Worm (Caenorhabditis elegans): ENCODE data around the gene ula-1.

Gene ula-1

DNA sequence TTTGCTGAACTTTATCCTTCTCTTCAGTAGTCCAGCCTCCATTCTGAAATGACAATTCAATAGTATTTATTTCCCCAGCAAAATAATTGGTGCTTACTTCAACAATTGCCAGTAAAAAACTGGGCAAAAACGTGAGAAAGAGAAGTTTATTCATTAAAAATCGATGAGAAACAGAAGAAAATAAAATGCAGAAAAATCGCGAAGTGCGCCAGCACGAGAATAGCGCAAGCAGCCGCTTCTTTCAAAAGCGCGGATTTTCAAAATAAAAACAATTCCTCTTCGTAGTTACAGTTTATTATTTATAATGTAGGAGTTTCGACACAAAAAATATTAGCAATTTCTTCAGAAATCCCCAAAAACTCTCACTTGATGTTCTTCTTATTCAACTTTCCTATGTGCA lies 42.8 kb upstream of the ula-1 start, which contains the start of gene C27F2.9:
Gene C27F2.9, minus strand, starts transcription at position 159 of the 400 bp plus-strand sequence.
- TF ChIP-seq F44E2.7 (GFP tag; IDR thresholded peaks at IDR 0.05) (no peak), zfp-3 (GFP tag; conservative IDR thresholded peaks at IDR 0.05) (0 out of 2 replicates have a peak, but pooled peaks have one; percentile 57), mep-1 (tag; optimal IDR thresholded peaks at IDR 0.05) (peak; percentile 88), sdz-12 (GFP tag; optimal IDR thresholded peaks at IDR 0.05) (no peak), duxl-1 (tag; optimal IDR thresholded peaks at IDR 0.05; ENCODE audit: poor library complexity) (peak; percentile 82), ZK337.2 (GFP tag; IDR thresholded peaks at IDR 0.05) (no peak), snpc-1.2 (GFP tag; IDR thresholded peaks at IDR 0.05) (no peak), ceh-20 (GFP tag; IDR thresholded peaks at IDR 0.05) (peak; percentile 77), Y75B8A.6 (GFP tag; IDR thresholded peaks at IDR 0.05) (no peak), mdt-29 (GFP tag; IDR thresholded peaks at IDR 0.05) (no peak), dmd-6 (GFP tag; IDR thresholded peaks at IDR 0.05) (peak; percentile 67), daf-12 (tag; optimal IDR thresholded peaks at IDR 0.05) (no peak), skn-1 (tag; optimal IDR thresholded peaks at IDR 0.05) (no peak), fos-1 (tag; optimal IDR thresholded peaks at IDR 0.05) (no peak), unc-130 (GFP tag; optimal IDR thresholded peaks at IDR 0.05) (peak; percentile 59), F49E8.2 (tag; optimal IDR thresholded peaks at IDR 0.05; ENCODE audit: borderline replicate concordance) (peak; percentile 19), D1046.2 (GFP tag; IDR thresholded peaks at IDR 0.05) (no peak), daf-19 (GFP tag; conservative IDR thresholded peaks at IDR 0.05) (no peak), nhr-237 (tag; optimal IDR thresholded peaks at IDR 0.05) (no peak), nhr-41 (GFP tag; IDR thresholded peaks at IDR 0.05) (no peak), rbr-2 (tag; optimal IDR thresholded peaks at IDR 0.05) (peak; percentile 82), fkh-10 (GFP tag; optimal IDR thresholded peaks at IDR 0.05) (peak; percentile 57), F10B5.3 (tag; optimal IDR thresholded peaks at IDR 0.05) (peak; percentile 56), hlh-30 (tag; optimal IDR thresholded peaks at IDR 0.05; ENCODE audit: insufficient read depth) (peak; percentile 73), spr-1 (tag; optimal IDR thresholded peaks at IDR 0.05) (peak; percentile 68), lin-13 (GFP tag; optimal IDR thresholded peaks at IDR 0.05) (peak; percentile 61), ZK546.5 (tag; optimal IDR thresholded peaks at IDR 0.05) (no peak), ceh-44 (GFP tag; IDR thresholded peaks at IDR 0.05) (no peak), unc-62 (GFP tag; optimal IDR thresholded peaks at IDR 0.05 in 1 of 2) (peak in 1 of 2 experiments; percentile 98), unc-62 (tag; optimal IDR thresholded peaks at IDR 0.05) (no peak), mxl-3 (GFP tag; optimal IDR thresholded peaks at IDR 0.05) (no peak), dmd-8 (GFP tag; IDR thresholded peaks at IDR 0.05) (no peak), mxl-2 (GFP tag; conservative IDR thresholded peaks at IDR 0.05) (no peak), ctbp-1 (GFP tag; IDR thresholded peaks at IDR 0.05) (peak; percentile 32; the same call in 1 of the 2 replicates), cey-2 (tag; optimal IDR thresholded peaks at IDR 0.05; ENCODE audit: borderline replicate concordance, insufficient read depth) (no peak), zip-2 (tag; optimal IDR thresholded peaks at IDR 0.05) (peak; percentile 31), nhr-102 (tag; optimal IDR thresholded peaks at IDR 0.05) (peak; percentile 85), snpc-4 (tag; optimal IDR thresholded peaks at IDR 0.05) (no peak), attf-4 (tag; optimal IDR thresholded peaks at IDR 0.05) (no peak), ceh-32 (tag; optimal IDR thresholded peaks at IDR 0.05; ENCODE audit: poor library complexity) (no peak), hlh-11 (tag; optimal IDR thresholded peaks at IDR 0.05) (no peak), nhr-76 (tag; optimal IDR thresholded peaks at IDR 0.05) (no peak), daf-16 (GFP tag; optimal IDR thresholded peaks at IDR 0.05) (peak in 1 of 2 experiments; percentile 62), daf-16 (tag; optimal IDR thresholded peaks at IDR 0.05) (peak; percentile 75), ceh-28 (tag; optimal IDR thresholded peaks at IDR 0.05) (no peak), Y48G9A.11 (GFP tag; IDR thresholded peaks at IDR 0.05) (no peak), pha-4 (GFP tag; IDR thresholded peaks at IDR 0.05) (peak; percentile 85), pha-4 (tag; optimal IDR thresholded peaks at IDR 0.05) (peak; percentile 86), tag-97 (GFP tag; IDR thresholded peaks at IDR 0.05) (no peak), hif-1 (tag; optimal IDR thresholded peaks at IDR 0.05) (peak; percentile 40 to 58), php-3 (GFP tag; IDR thresholded peaks at IDR 0.05) (no peak), hmg-1.1 (GFP tag; IDR thresholded peaks at IDR 0.05) (peak; percentile 82)
